Fruit fly (Drosophila melanogaster) whole organism, embryonic: ENCODE data around the gene CG11980.
A peak's percentile ranks its signal among the peaks of the same experiment; 100 is the strongest.

ENCODE experiments used
- Adf1 ChIP-seq: fragments of 200-800 bp; sonication (Bioruptor generic); IDR thresholded peaks from 2 replicates; pipeline ENCODE4 v1.3.6; 2022; ENCODE audit warnings: missing biosample characterization, missing genetic modification characterization
- B-H2 ChIP-seq: fragments of 200-800 bp; sonication (Bioruptor generic); optimal IDR thresholded peaks from 2 replicates; lab custom pipeline; 2018; ENCODE audit warnings: missing biosample characterization, mild to moderate bottlenecking, missing genetic modification characterization
- BtbVII ChIP-seq: fragments of 200-800 bp; sonication (Bioruptor generic); optimal IDR thresholded peaks from 3 replicates; lab custom pipeline; 2017; ENCODE audit warnings: missing biosample characterization, mild to moderate bottlenecking, missing genetic modification characterization
- CG10979 ChIP-seq: fragments of 200-800 bp; sonication (Bioruptor generic); optimal IDR thresholded peaks from 2 replicates; lab custom pipeline; 2018; ENCODE audit warnings: missing biosample characterization, mild to moderate bottlenecking, missing genetic modification characterization, moderate library complexity
- CG12236 ChIP-seq: fragments of 200-800 bp; sonication (Bioruptor generic); optimal IDR thresholded peaks from 2 replicates; lab custom pipeline; 2016; ENCODE audit warnings: missing biosample characterization, missing genetic modification characterization
- CG13894 ChIP-seq: fragments of 200-800 bp; sonication (Bioruptor generic); optimal IDR thresholded peaks from 3 replicates; lab custom pipeline; 2018; ENCODE audit warnings: missing biosample characterization, mild to moderate bottlenecking, missing genetic modification characterization, moderate library complexity
- CG14050 ChIP-seq: fragments of 200-800 bp; sonication (Bioruptor generic); IDR thresholded peaks from 3 replicates; pipeline ENCODE4 v1.3.6; 2022; ENCODE audit warnings: missing biosample characterization, missing genetic modification characterization
- CG14441 ChIP-seq: fragments of 200-800 bp; sonication (Bioruptor generic); IDR thresholded peaks from 2 replicates; pipeline ENCODE4 v1.3.6; 2022; ENCODE audit warnings: missing biosample characterization, missing genetic modification characterization
- CG15011 ChIP-seq: fragments of 200-800 bp; sonication (Bioruptor generic); optimal IDR thresholded peaks from 3 replicates; lab custom pipeline; 2018; ENCODE audit warnings: missing biosample characterization, mild to moderate bottlenecking, missing genetic modification characterization
- CG16779 ChIP-seq: fragments of 200-800 bp; sonication (Bioruptor generic); IDR thresholded peaks from 2 replicates; pipeline ENCODE4 v1.3.6; 2022; ENCODE audit warnings: missing biosample characterization, missing genetic modification characterization
- CG17612 ChIP-seq: fragments of 200-800 bp; sonication (Bioruptor generic); IDR thresholded peaks from 2 replicates; pipeline ENCODE4 v1.3.6; 2022; ENCODE audit warnings: missing biosample characterization, missing genetic modification characterization
- CG2678 ChIP-seq: fragments of 200-800 bp; sonication (Bioruptor generic); optimal IDR thresholded peaks from 3 replicates; lab custom pipeline; 2019; ENCODE audit warnings: missing biosample characterization, mild to moderate bottlenecking, missing genetic modification characterization, moderate library complexity
- CG31224 ChIP-seq: fragments of 200-800 bp; sonication (Bioruptor generic); IDR thresholded peaks from 2 replicates; pipeline ENCODE4 v1.3.6; 2022; ENCODE audit warnings: missing biosample characterization, missing genetic modification characterization
- CG3838 ChIP-seq: fragments of 200-800 bp; sonication (Bioruptor generic); optimal IDR thresholded peaks from 3 replicates; lab custom pipeline; 2016; ENCODE audit warnings: missing biosample characterization, missing genetic modification characterization
- CG4360 ChIP-seq: fragments of 200-800 bp; sonication (Bioruptor generic); IDR thresholded peaks from 2 replicates; pipeline ENCODE4 v1.3.6; 2022; ENCODE audit warnings: missing biosample characterization, missing genetic modification characterization
- CG6254 ChIP-seq: fragments of 200-800 bp; sonication (Bioruptor generic); optimal IDR thresholded peaks from 3 replicates; lab custom pipeline; 2017; ENCODE audit warnings: mild to moderate bottlenecking, missing biosample characterization, missing genetic modification reagents, missing genetic modification characterization
- CG6683 ChIP-seq: fragments of 200-800 bp; sonication (Bioruptor generic); optimal IDR thresholded peaks from 2 replicates; lab custom pipeline; 2017; ENCODE audit warnings: missing biosample characterization, mild to moderate bottlenecking, missing genetic modification characterization, missing genetic modification reagents
- CG6791 ChIP-seq: fragments of 200-800 bp; sonication (Bioruptor generic); IDR thresholded peaks from 3 replicates; pipeline ENCODE4 v1.3.6; 2022; ENCODE audit warnings: missing biosample characterization, missing genetic modification characterization; ENCODE audit not compliant: partially characterized antibody
- CG6854 ChIP-seq: fragments of 200-800 bp; sonication (Bioruptor generic); optimal IDR thresholded peaks from 3 replicates; lab custom pipeline; 2017; ENCODE audit warnings: missing biosample characterization, mild to moderate bottlenecking, missing genetic modification characterization
- CG7987 ChIP-seq: fragments of 200-800 bp; sonication (Bioruptor generic); optimal IDR thresholded peaks from 2 replicates; lab custom pipeline; 2018; ENCODE audit warnings: missing biosample characterization, mild to moderate bottlenecking, missing genetic modification characterization, moderate library complexity
- CHES-1-like ChIP-seq: fragments of 200-800 bp; sonication (Bioruptor generic); optimal IDR thresholded peaks from 2 replicates; lab custom pipeline; 2016; ENCODE audit warnings: missing biosample characterization, missing genetic modification characterization
- Chrac-16 ChIP-seq: fragments of 200-800 bp; sonication (Bioruptor generic); optimal IDR thresholded peaks from 3 replicates; lab custom pipeline; 2016; ENCODE audit warnings: missing biosample characterization, missing genetic modification characterization
- D19B ChIP-seq: fragments of 200-800 bp; sonication (Bioruptor generic); optimal IDR thresholded peaks from 2 replicates; lab custom pipeline; 2017; ENCODE audit warnings: missing biosample characterization, mild to moderate bottlenecking, missing genetic modification characterization
- ERR ChIP-seq: fragments of 200-800 bp; sonication (Bioruptor generic); optimal IDR thresholded peaks from 2 replicates; lab custom pipeline; 2016; ENCODE audit warnings: missing biosample characterization, missing genetic modification characterization
- MBD-R2 ChIP-seq: fragments of 200-800 bp; sonication (Bioruptor generic); IDR thresholded peaks from 2 replicates; pipeline ENCODE4 v1.3.6; 2022; ENCODE audit warnings: missing biosample characterization, missing genetic modification characterization
- MESR4 ChIP-seq: fragments of 200-800 bp; sonication (Bioruptor generic); optimal IDR thresholded peaks from 2 replicates; lab custom pipeline; 2018; ENCODE audit warnings: missing biosample characterization, mild to moderate bottlenecking, missing genetic modification characterization, moderate library complexity
- Mrtf ChIP-seq: fragments of 200-800 bp; sonication (Bioruptor generic); IDR thresholded peaks from 3 replicates; pipeline ENCODE4 v1.3.6; 2022; ENCODE audit warnings: missing biosample characterization, missing genetic modification characterization
- Neu2 ChIP-seq: fragments of 200-800 bp; sonication (Bioruptor generic); optimal IDR thresholded peaks from 3 replicates; lab custom pipeline; 2016; ENCODE audit warnings: missing biosample characterization, missing genetic modification characterization, borderline replicate concordance
- Scr ChIP-seq: fragments of 200-800 bp; sonication (Bioruptor generic); IDR thresholded peaks from 2 replicates; pipeline ENCODE4 v1.3.6; 2022; ENCODE audit warnings: missing biosample characterization, missing genetic modification characterization; ENCODE audit not compliant: partially characterized antibody
- Sin3A ChIP-seq: fragments of >200 bp; optimal IDR thresholded peaks from 2 replicates; lab custom pipeline; 2018
- Ssrp ChIP-seq: fragments of 200-800 bp; sonication (Bioruptor generic); optimal IDR thresholded peaks from 2 replicates; lab custom pipeline; 2018; ENCODE audit warnings: missing biosample characterization, mild to moderate bottlenecking, missing genetic modification characterization, moderate library complexity
- Taf1 ChIP-seq: fragments of 200-800 bp; sonication (Bioruptor generic); IDR thresholded peaks from 2 replicates; pipeline ENCODE4 v1.3.6; 2022; ENCODE audit warnings: missing biosample characterization, missing genetic modification characterization
- Usf ChIP-seq: fragments of 200-800 bp; sonication (Bioruptor generic); optimal IDR thresholded peaks from 2 replicates; lab custom pipeline; 2017; ENCODE audit warnings: missing genotype, missing biosample characterization, missing genetic modification characterization
- Xrp1 ChIP-seq: fragments of 200-800 bp; sonication (Bioruptor generic); IDR thresholded peaks from 2 replicates; pipeline ENCODE4 v1.3.6; 2022; ENCODE audit warnings: missing biosample characterization, missing genetic modification characterization
- ac ChIP-seq: fragments of 200-800 bp; sonication (Bioruptor generic); optimal IDR thresholded peaks from 3 replicates; lab custom pipeline; 2017; ENCODE audit warnings: missing biosample characterization, mild to moderate bottlenecking, missing genetic modification characterization
- ci ChIP-seq: fragments of 200-800 bp; sonication (Bioruptor generic); IDR thresholded peaks from 3 replicates; pipeline ENCODE4 v1.3.6; 2022; ENCODE audit warnings: missing biosample characterization, missing genetic modification characterization
- cwo ChIP-seq: fragments of 200-800 bp; sonication (Bioruptor generic); optimal IDR thresholded peaks from 3 replicates; lab custom pipeline; 2017; ENCODE audit warnings: missing biosample characterization, missing genetic modification characterization, mild to moderate bottlenecking, moderate library complexity, missing genetic modification reagents
- dimm ChIP-seq: fragments of 200-800 bp; sonication (Bioruptor generic); IDR thresholded peaks from 2 replicates; pipeline ENCODE4 v1.3.6; 2022; ENCODE audit warnings: missing biosample characterization, missing genetic modification characterization
- esg ChIP-seq: fragments of 200-800 bp; sonication (Bioruptor generic); conservative IDR thresholded peaks from 2 replicates; pipeline ENCODE4 v1.3.6; 2022; ENCODE audit warnings: missing biosample characterization, missing genetic modification characterization
- eve ChIP-seq, 2 experiments: fragments of >200 bp; optimal IDR thresholded peaks; 2 replicates each; lab custom pipeline; 2017; ENCODE audit warnings: missing biosample characterization in 2 of 2, missing genetic modification characterization in 2 of 2
- ham ChIP-seq: fragments of 200-800 bp; sonication (Bioruptor generic); IDR thresholded peaks from 2 replicates; pipeline ENCODE4 v1.3.6; 2022; ENCODE audit warnings: missing biosample characterization, missing genetic modification characterization
- hb ChIP-seq: fragments of 200-800 bp; sonication (Bioruptor generic); IDR thresholded peaks from 3 replicates; pipeline ENCODE4 v1.3.6; 2022; ENCODE audit warnings: missing biosample characterization, missing genetic modification characterization; ENCODE audit not compliant: partially characterized antibody
- hbn ChIP-seq: fragments of 200-800 bp; sonication (Bioruptor generic); IDR thresholded peaks from 2 replicates; pipeline ENCODE4 v1.3.6; 2022; ENCODE audit warnings: missing biosample characterization, missing genetic modification characterization; ENCODE audit not compliant: partially characterized antibody
- insv ChIP-seq, 2 experiments: fragments of 200-800 bp; sonication (Bioruptor generic); optimal IDR thresholded peaks; 3 replicates each; lab custom pipeline; 2016 to 2018; ENCODE audit warnings: missing biosample characterization in 2 of 2, missing genetic modification characterization in 2 of 2
- mam ChIP-seq: fragments of 200-800 bp; sonication (Bioruptor generic); optimal IDR thresholded peaks from 3 replicates; lab custom pipeline; 2016; ENCODE audit warnings: missing biosample characterization, missing genetic modification characterization
- mirr ChIP-seq: fragments of 200-800 bp; sonication (Bioruptor generic); optimal IDR thresholded peaks from 3 replicates; lab custom pipeline; 2018; ENCODE audit warnings: missing biosample characterization, mild to moderate bottlenecking, missing genetic modification characterization
- pita ChIP-seq: fragments of 200-800 bp; sonication (Bioruptor generic); optimal IDR thresholded peaks from 2 replicates; lab custom pipeline; 2017; ENCODE audit warnings: missing biosample characterization, mild to moderate bottlenecking, missing genetic modification characterization
- psq ChIP-seq: fragments of 200-800 bp; sonication (Bioruptor generic); optimal IDR thresholded peaks from 2 replicates; lab custom pipeline; 2017; ENCODE audit warnings: missing biosample characterization, missing genetic modification characterization
- salm ChIP-seq: fragments of 200-800 bp; sonication (Bioruptor generic); optimal IDR thresholded peaks from 2 replicates; lab custom pipeline; 2018; ENCODE audit warnings: missing biosample characterization, mild to moderate bottlenecking, missing genetic modification characterization
- seq ChIP-seq: fragments of 200-800 bp; sonication (Bioruptor generic); IDR thresholded peaks from 2 replicates; pipeline ENCODE4 v1.3.6; 2022; ENCODE audit warnings: missing biosample characterization, missing genetic modification characterization
- sisA ChIP-seq: fragments of 200-800 bp; sonication (Bioruptor generic); IDR thresholded peaks from 2 replicates; pipeline ENCODE4 v1.3.6; 2022; ENCODE audit warnings: missing biosample characterization, missing genetic modification characterization
- sug ChIP-seq: fragments of 200-800 bp; optimal IDR thresholded peaks from 2 replicates; lab custom pipeline; 2019; ENCODE audit warnings: missing biosample characterization, mild to moderate bottlenecking, missing genetic modification characterization, moderate library complexity
- usp ChIP-seq: fragments of >200 bp; optimal IDR thresholded peaks from 2 replicates; lab custom pipeline; 2017; ENCODE audit warnings: missing biosample characterization, missing genetic modification characterization

CG11980 gene

DNA sequence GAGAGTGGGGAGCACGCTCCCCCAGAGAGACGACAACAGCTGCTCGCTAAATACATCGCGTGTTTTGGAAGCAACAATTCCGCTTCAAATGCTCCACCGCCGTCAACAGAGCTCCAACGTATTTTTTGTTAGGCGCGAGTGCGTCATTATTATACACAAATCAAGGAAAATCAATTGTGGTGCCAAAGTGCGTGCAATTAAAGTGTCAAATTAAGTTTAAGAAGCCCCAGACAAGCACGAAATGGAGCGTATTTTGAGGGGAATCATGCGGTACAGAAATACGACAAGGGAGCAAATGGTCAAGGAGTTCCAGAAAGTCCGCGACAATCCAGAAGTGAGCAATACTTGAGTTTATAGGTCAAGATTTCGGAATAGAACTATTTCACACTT, 23.0 kb upstream of the CG11980 start, which contains the start of gene CAHbeta (continued):
- TF ChIP-seq Ssrp: no peak
- no peak for TF ChIP-seq dimm (GFP tag; lab: Robert Waterston, UW)
- no peak for TF ChIP-seq salm (tag; lab: Kevin White, UChicago)
- no peak for TF ChIP-seq MBD-R2
- no peak for TF ChIP-seq Scr (GFP tag; lab: Robert Waterston, UW)
- no peak for TF ChIP-seq CG16779 (GFP tag; lab: Robert Waterston, UW)
- no peak for TF ChIP-seq CG2678 (tag; lab: Kevin White, UChicago)
- peak; percentile 40 for TF ChIP-seq BtbVII (GFP tag; lab: Kevin White, UChicago)
- no peak for TF ChIP-seq B-H2
- no peak for TF ChIP-seq sisA
- TF ChIP-seq Xrp1: no peak
- TF ChIP-seq Taf1: no peak
- no peak for TF ChIP-seq CG6254
- TF ChIP-seq D19B: no peak
- no peak for TF ChIP-seq CG14050 (GFP tag; lab: Robert Waterston, UW)
- TF ChIP-seq eve (GFP tag; optimal IDR thresholded peaks at IDR 0.05; lab: Kevin White, UChicago): no peak
- TF ChIP-seq CG7987 (GFP tag; lab: Kevin White, UChicago): peak; percentile 66
- no peak for TF ChIP-seq CG3838 (GFP tag; lab: Kevin White, UChicago)
- no peak for TF ChIP-seq CG12236
- TF ChIP-seq insv (GFP tag; optimal IDR thresholded peaks at IDR 0.05; lab: Kevin White, UChicago): no peak
- TF ChIP-seq psq (GFP tag; lab: Kevin White, UChicago): no peak
- no peak for TF ChIP-seq CG13894 (tag; lab: Kevin White, UChicago)
- TF ChIP-seq CG31224 (GFP tag; lab: Robert Waterston, UW): no peak
- TF ChIP-seq CG4360 (GFP tag; lab: Robert Waterston, UW): no peak
- peak; percentile 43; the same call in 1 of the 3 replicates for TF ChIP-seq ci (GFP tag; lab: Robert Waterston, UW)
- no peak for TF ChIP-seq Neu2 (GFP tag; lab: Kevin White, UChicago)
- TF ChIP-seq seq: no peak
- no peak for TF ChIP-seq CG10979 (tag; lab: Kevin White, UChicago)
- TF ChIP-seq CG14441 (GFP tag; lab: Robert Waterston, UW): no peak; the same call in 1 of the 2 replicates
- no peak for TF ChIP-seq ERR (GFP tag; lab: Kevin White, UChicago)
- TF ChIP-seq CG17612 (GFP tag; lab: Robert Waterston, UW): no peak
- TF ChIP-seq esg (GFP tag; lab: Robert Waterston, UW): no peak
- no peak for TF ChIP-seq mam (GFP tag; lab: Kevin White, UChicago)
- TF ChIP-seq hb (GFP tag; lab: Robert Waterston, UW): no peak
- TF ChIP-seq MESR4 (GFP tag; lab: Kevin White, UChicago): no peak
- no peak for TF ChIP-seq CG6683 (GFP tag; lab: Kevin White, UChicago)
- no peak for TF ChIP-seq Mrtf (GFP tag; lab: Robert Waterston, UW)
- no peak for TF ChIP-seq hbn (GFP tag; lab: Robert Waterston, UW)
- TF ChIP-seq CG6791 (GFP tag; lab: Robert Waterston, UW): no peak
- TF ChIP-seq CG6854 (GFP tag; lab: Kevin White, UChicago): no peak
- no peak for TF ChIP-seq Usf (GFP tag; lab: Kevin White, UChicago)
- TF ChIP-seq Chrac-16 (GFP tag; lab: Kevin White, UChicago): no peak
- TF ChIP-seq usp (GFP tag; lab: Kevin White, UChicago): no peak
- TF ChIP-seq Adf1 (GFP tag; lab: Robert Waterston, UW): 0 out of 2 replicates have a peak, but pooled peaks have one; percentile 15
- TF ChIP-seq ac (GFP tag; lab: Kevin White, UChicago): no peak
- TF ChIP-seq CG15011 (GFP tag; lab: Kevin White, UChicago): no peak
- no peak for TF ChIP-seq ham (GFP tag; lab: Robert Waterston, UW)
- peak; percentile 75 for TF ChIP-seq cwo (GFP tag; lab: Kevin White, UChicago)
- no peak for TF ChIP-seq pita
- TF ChIP-seq sug (tag; lab: Kevin White, UChicago): peak; percentile 61
- peak; percentile 23 for TF ChIP-seq mirr (GFP tag; lab: Kevin White, UChicago)
- no peak for TF ChIP-seq CHES-1-like (GFP tag; lab: Kevin White, UChicago)
- no peak for TF ChIP-seq Sin3A (lab: Kevin White, UChicago)
